Worm (Caenorhabditis elegans) whole organism, L4/young adult: ENCODE measurements around the gene htrl-1.
"Not testable (repeated sequence)": the region's sequence is repeated elsewhere in the genome, so short reads cannot be mapped to it uniquely, and the experiment has no call there.

Source experiments
- W03F9.2 ChIP-seq: fragments of 150-350 bp; optimal IDR thresholded peaks from 2 replicates; lab custom pipeline; 2014; ENCODE audit warnings: missing biosample characterization, missing genetic modification characterization
- dao-5 ChIP-seq: sonication (generic microtip); optimal IDR thresholded peaks from 2 replicates; lab custom pipeline; 2016; ENCODE audit warnings: missing genotype, missing genetic modification characterization, moderate library complexity, missing compliant biosample characterization
- him-1 ChIP-seq: sonication (generic microtip); optimal IDR thresholded peaks from 2 replicates; lab custom pipeline; 2016; ENCODE audit warnings: missing genotype, missing genetic modification reagents, missing genetic modification characterization, missing compliant biosample characterization

Gene htrl-1

DNA sequence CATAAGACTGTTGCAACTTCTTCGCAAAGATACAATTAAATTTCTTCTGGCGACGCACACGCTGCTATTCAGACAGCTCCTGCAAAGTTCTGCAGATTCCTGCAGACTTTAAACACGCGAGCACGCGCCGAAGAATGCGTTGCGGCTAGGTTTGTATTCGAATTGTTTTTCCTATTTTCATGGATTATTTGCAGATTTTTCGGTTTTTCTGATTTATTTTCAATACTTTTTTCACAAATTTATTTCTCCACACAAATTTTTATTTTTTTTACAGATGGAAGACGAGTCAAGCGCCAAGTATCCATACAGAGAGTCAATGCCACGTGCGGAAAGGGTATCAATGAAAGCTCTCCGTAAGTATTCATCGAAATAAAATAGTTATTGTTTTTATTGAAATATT is 20.5 kb downstream of the htrl-1 start, which contains the start of gene T11F9.7:
T11F9.7 (plus strand) TSS at position 301 of the 400 bp plus-strand sequence.
- TF ChIP-seq W03F9.2, dao-5, him-1 (tag; lab: Kevin White, UChicago): not testable (repeated sequence)

DNA sequence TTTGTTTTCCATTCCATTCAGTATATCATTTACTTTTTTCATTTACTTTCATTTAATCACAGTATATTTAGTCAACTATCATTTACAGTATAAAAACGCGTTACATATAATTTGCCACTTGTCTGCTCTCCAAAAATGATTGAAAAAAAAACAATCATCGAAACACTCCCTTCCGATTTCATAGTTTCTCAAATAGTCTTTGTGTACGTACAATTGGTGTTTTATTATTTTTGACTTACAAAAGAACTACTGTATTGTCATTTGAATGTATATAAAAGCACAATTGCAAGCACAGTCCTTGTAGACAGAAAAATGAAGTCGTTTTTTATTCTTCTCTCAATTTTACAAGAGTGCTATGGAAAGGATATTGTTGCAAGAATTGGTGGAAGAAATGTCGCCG is 21.8 kb downstream of the htrl-1 start, which contains the start of gene nas-22:
nas-22 (plus strand) TSS at position 301 of the 400 bp plus-strand sequence.
- TF ChIP-seq him-1 (tag; lab: Kevin White, UChicago) = no peak
- no peak for TF ChIP-seq dao-5 (tag; lab: Kevin White, UChicago)
- no peak for TF ChIP-seq W03F9.2 (tag; lab: Kevin White, UChicago)

DNA sequence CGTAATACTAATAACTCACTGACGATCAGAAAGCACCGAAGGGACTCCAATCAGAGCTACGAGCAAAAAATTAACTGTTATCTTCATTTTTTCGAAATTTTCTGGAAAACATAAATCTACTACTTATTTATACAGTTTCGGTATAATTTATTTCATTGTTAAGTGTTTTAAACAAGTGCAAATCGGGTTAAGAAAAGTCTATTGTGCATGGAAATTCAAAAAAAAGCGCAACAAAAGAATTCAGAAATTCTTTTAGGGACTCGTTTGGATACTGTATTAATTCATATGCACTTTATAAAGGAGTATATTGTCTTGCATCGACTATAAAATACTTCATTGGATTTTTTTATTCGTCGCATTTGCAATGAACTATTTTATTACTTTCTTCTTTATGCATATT is 24.0 kb downstream of the htrl-1 start, which contains the start of the genes nas-20 and nas-21:
nas-20 (minus strand) TSS at position 101 of the 400 bp plus-strand sequence.
nas-21 (plus strand) TSS at position 356 of the 400 bp plus-strand sequence.
- TF ChIP-seq W03F9.2 (tag; lab: Kevin White, UChicago) (no peak), dao-5 (tag; lab: Kevin White, UChicago) (no peak), him-1 (tag; lab: Kevin White, UChicago) (no peak)

DNA sequence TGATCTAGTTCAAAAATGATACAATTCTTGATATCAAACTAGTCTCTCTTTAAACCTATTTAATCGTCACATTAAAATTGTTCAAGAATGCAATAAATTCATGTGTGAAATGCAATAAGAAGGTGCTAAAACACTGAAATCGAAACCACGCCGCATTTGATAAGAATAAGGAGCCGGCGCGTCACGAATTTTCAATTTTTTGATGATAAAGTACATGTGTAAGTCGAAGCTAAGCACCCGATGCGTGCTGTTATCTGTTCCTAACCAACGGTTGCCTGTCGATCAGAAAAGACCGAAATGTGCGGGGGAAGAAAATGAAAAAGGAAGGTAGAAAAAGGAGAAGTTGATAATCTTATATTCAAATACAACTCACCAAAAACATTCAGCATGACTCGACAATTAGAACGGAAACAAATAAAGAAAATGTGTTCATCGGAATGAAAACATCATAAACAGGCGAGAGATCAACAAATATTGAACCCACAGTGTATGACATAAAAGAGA is 25.9 kb downstream of the htrl-1 start, which contains the start of gene aat-6:
aat-6 (minus strand) TSS at position 454 of the 504 bp plus-strand sequence.
- TF ChIP-seq W03F9.2 (tag; lab: Kevin White, UChicago) = no peak
- no peak for TF ChIP-seq dao-5 (tag; lab: Kevin White, UChicago)
- TF ChIP-seq him-1 (tag; lab: Kevin White, UChicago) = no peak

DNA sequence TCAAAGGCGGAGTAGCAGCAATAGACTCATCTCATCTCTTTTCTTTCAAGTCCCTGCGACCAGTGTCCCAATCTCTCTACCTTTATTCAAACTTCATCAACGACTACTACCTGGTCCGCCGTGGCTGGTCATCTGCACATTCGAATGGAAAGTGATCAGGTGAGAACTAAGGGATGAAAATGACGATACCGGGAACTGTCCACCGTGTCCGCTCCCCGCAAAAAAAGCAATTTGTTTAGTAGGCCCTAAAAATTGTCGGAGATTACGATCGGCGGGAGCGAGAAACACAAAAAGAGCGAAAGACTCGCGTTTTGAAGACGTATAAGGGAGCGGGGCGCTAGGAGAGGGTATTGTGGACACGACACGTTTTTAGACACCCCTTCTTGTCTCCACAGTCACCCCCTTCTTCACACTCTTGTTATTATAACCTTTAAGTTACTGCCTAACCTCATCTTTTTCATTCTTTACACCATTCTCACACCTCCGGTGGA is 33.2 kb downstream of the htrl-1 start, which contains the start of gene zipt-16:
zipt-16 (plus strand) TSS at position 51 of the 491 bp plus-strand sequence.
- TF ChIP-seq dao-5 (tag; lab: Kevin White, UChicago) (no peak), W03F9.2 (tag; lab: Kevin White, UChicago) (no peak), him-1 (tag; lab: Kevin White, UChicago) (no peak)

DNA sequence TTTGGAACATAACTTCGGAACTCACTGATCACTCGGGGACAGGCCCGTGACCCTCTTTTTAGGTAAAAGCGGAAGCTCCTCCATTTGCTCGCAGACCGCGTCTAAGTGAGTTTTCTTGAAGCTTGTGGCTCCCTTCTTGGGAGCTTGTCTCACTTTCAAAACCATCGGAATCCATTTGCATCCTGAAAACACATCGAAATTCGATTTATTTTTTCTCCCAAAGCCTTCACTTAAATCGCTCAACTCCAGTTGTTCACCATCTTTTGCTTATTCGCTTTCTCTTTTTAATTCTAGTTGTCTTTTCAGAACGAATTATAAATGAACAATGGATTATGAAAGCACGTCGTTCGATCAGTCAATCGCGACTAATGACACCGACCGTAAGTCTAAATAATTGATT is 36.9 kb downstream of the htrl-1 start, which contains the start of gene T11F9.1:
T11F9.1 (plus strand) TSS at position 301 of the 400 bp plus-strand sequence.
- TF ChIP-seq him-1 (tag; lab: Kevin White, UChicago) = no peak
- TF ChIP-seq W03F9.2 (tag; lab: Kevin White, UChicago) = no peak
- no peak for TF ChIP-seq dao-5 (tag; lab: Kevin White, UChicago)

DNA sequence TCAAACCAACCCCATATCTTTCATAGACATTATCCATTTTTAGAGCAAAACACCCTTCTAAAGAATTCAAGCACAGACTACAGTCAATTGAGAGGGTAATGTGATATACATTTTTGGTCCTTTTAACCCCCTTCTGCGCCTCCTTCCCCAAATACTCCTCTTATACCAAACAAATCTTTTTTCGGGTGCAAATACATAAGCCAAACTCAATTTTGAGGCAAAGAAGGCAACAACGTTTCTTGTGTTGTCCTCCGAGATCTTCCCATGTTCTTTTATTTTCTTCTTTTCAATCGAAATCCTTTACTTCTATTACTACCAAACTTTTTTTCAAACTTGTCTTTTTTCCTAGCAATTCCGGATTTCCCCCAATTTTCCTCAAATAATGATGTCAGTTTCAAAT is 41.3 kb downstream of the htrl-1 start:
- no peak for TF ChIP-seq dao-5 (tag; lab: Kevin White, UChicago)
- no peak for TF ChIP-seq him-1 (tag; lab: Kevin White, UChicago)
- no peak for TF ChIP-seq W03F9.2 (tag; lab: Kevin White, UChicago)

DNA sequence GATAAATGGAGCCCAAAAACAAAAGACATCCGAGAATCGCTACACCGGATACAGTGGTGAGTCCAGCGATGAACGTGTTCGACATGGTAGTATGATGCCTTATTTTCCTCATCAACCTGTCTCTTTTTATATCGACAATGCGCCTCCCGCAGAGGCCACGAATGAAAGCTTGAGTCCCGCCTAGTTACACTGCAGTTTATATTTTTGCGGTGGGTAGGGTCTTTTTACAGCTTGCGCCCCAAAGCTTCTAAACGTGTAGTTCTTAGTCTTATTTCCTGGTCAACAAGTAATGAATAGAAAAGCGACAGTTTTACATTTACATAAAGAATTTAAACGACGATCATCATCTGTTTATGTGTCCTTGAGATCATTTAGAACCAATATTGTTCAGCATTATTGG is 45.9 kb downstream of the htrl-1 start, which contains the start of gene col-156:
col-156 (minus strand) TSS at position 101 of the 400 bp plus-strand sequence.
- no peak for TF ChIP-seq W03F9.2 (tag; lab: Kevin White, UChicago)
- TF ChIP-seq dao-5 (tag; lab: Kevin White, UChicago) = no peak
- no peak for TF ChIP-seq him-1 (tag; lab: Kevin White, UChicago)

DNA sequence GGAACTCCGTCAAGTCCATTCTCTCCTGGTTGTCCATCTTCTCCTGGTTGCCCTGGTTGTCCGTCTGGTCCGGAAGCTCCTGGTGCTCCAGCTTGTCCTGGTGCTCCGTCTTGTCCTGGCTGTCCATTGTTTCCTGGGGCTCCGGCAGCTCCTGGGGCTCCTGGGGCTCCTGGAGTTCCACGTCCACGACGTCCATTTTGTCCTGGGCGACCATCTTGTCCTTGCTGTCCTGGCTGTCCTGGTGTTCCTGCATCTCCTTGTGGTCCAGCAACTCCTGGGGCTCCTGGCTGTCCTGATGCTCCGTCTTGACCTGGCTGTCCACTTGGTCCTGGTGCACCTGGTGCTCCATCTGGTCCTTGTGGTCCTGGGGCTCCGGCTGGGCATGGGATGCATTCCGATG is 46.8 kb downstream of the htrl-1 start:
- TF ChIP-seq him-1 (tag; lab: Kevin White, UChicago) = no peak
- no peak for TF ChIP-seq dao-5 (tag; lab: Kevin White, UChicago)
- no peak for TF ChIP-seq W03F9.2 (tag; lab: Kevin White, UChicago)

DNA sequence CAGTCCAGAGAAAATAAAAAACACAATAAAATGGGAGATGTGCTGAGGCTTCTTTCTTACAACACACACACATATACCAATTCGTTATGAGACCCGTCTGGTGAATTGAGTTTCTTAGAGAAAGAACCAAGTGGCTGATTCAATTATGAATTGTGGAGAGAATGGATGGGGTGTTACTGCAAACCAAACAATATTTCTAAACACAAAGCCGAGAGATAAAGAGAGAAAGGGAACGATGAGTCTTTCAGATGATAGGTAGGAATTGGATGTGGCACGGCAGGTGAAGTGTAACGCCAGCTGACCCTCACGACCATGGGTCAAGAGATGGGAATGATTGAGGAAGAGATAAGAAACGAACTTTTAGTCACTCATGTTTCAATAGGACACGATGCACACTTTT is 49.9 kb downstream of the htrl-1 start, which contains the start of gene mig-17:
mig-17 (plus strand) TSS at position 389 of the 400 bp plus-strand sequence.
- TF ChIP-seq him-1 (tag; lab: Kevin White, UChicago) (no peak), dao-5 (tag; lab: Kevin White, UChicago) (no peak), W03F9.2 (tag; lab: Kevin White, UChicago) (no peak)

DNA sequence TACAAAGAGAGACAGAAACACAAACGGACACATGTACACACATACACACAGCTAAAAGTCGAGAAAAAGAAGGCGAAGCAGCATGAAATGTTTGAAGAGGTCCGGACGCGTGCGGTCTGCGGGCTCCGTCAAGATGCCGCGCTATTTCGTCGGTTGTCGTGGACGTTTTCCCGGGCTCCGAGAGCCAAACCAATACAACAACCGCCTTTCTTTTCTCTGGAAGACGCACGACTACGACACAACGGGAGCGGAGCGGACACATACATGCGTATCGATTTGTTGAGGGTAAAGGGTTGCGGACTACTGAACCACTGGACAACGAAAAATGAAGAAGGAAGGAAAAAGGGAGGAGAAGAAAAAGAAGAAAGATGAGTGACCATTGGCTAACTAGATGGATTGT is 50.8 kb downstream of the htrl-1 start:
- TF ChIP-seq him-1 (tag; lab: Kevin White, UChicago) (peak; percentile 35), W03F9.2 (tag; lab: Kevin White, UChicago) (no peak), dao-5 (tag; lab: Kevin White, UChicago) (no peak)
